Worm (Caenorhabditis elegans) whole organism, L4 larva: Measurements from ENCODE around the gene C15H7.3.
"Not testable (repeated sequence)": the region's sequence is repeated elsewhere in the genome, so short reads cannot be mapped to it uniquely, and the experiment has no call there.

ENCODE experiments used
- D1046.2 ChIP-seq: fragments of 200-800 bp; sonication (Bioruptor generic); IDR thresholded peaks from 2 replicates; pipeline ENCODE4 v1.3.6; 2022; ENCODE audit warnings: missing genetic modification characterization, missing compliant biosample characterization
- F37D6.2 ChIP-seq: sonication (generic microtip); optimal IDR thresholded peaks from 2 replicates; lab custom pipeline; 2016; ENCODE audit warnings: mild to moderate bottlenecking, missing genetic modification characterization, missing compliant biosample characterization
- F49E8.2 ChIP-seq: sonication (generic microtip); optimal IDR thresholded peaks from 2 replicates; lab custom pipeline; 2016; ENCODE audit warnings: missing compliant biosample characterization, mild to moderate bottlenecking, missing genetic modification characterization, borderline replicate concordance
- Y48G9A.11 ChIP-seq: fragments of 200-800 bp; sonication (Bioruptor generic); IDR thresholded peaks from 2 replicates; pipeline ENCODE4 v1.3.6; 2022; ENCODE audit warnings: missing genetic modification reagents, missing genetic modification characterization, missing compliant biosample characterization
- ZK546.5 ChIP-seq, 2 experiments: sonication (generic microtip); optimal IDR thresholded peaks; 2 replicates each; lab custom pipeline; 2017; ENCODE audit warnings: missing biosample characterization in 2 of 2, missing genetic modification characterization in 2 of 2
- aha-1 ChIP-seq: fragments of 150-350 bp; peaks from one replicate; lab custom pipeline; 2014; ENCODE audit warnings: missing biosample characterization, missing genetic modification characterization
- arid-1 ChIP-seq: fragments of 200-800 bp; sonication (Bioruptor generic); conservative IDR thresholded peaks from 2 replicates; pipeline ENCODE4 v1.3.6; 2022; ENCODE audit warnings: missing genetic modification reagents, missing genetic modification characterization, missing compliant biosample characterization
- ceh-28 ChIP-seq: fragments of 150-350 bp; optimal IDR thresholded peaks from 2 replicates; lab custom pipeline; 2014; ENCODE audit warnings: missing biosample characterization, missing genetic modification reagents, missing genetic modification characterization
- ces-1 ChIP-seq: fragments of 150-350 bp; sonication (generic microtip); optimal IDR thresholded peaks from 4 replicates; lab custom pipeline; 2014; ENCODE audit warnings: missing biosample characterization, missing genetic modification reagents, missing genetic modification characterization
- daf-12 ChIP-seq: fragments of 150-350 bp; optimal IDR thresholded peaks from 2 replicates; lab custom pipeline; 2014; ENCODE audit warnings: missing biosample characterization, missing genetic modification reagents, missing genetic modification characterization
- daf-16 ChIP-seq, 3 experiments: sonication (generic microtip); optimal IDR thresholded peaks; 2 replicates each; lab custom pipeline; 2016 to 2017; ENCODE audit warnings: missing genetic modification characterization in 3 of 3, missing genetic modification reagents in 3 of 3, mild to moderate bottlenecking in 2 of 3, missing compliant biosample characterization in 2 of 3, missing biosample characterization in 1 of 3, moderate library complexity in 1 of 3
- dpl-1 ChIP-seq: fragments of 150-350 bp; optimal IDR thresholded peaks from 2 replicates; lab custom pipeline; 2014; ENCODE audit warnings: missing biosample characterization, missing genetic modification reagents, missing genetic modification characterization
- duxl-1 ChIP-seq: sonication (generic microtip); optimal IDR thresholded peaks from 2 replicates; lab custom pipeline; 2016; ENCODE audit warnings: mild to moderate bottlenecking, missing genetic modification characterization, moderate library complexity, missing compliant biosample characterization; ENCODE audit not compliant: poor library complexity
- dve-1 ChIP-seq: sonication (generic microtip); optimal IDR thresholded peaks from 2 replicates; lab custom pipeline; 2017; ENCODE audit warnings: antibody characterized with exemption, mild to moderate bottlenecking, missing genetic modification characterization, missing compliant biosample characterization; ENCODE audit not compliant: insufficient read depth
- egl-27 ChIP-seq: sonication (generic microtip); optimal IDR thresholded peaks from 3 replicates; lab custom pipeline; 2017; ENCODE audit warnings: missing biosample characterization, missing genetic modification reagents, missing genetic modification characterization
- fkh-10 ChIP-seq: fragments of 150-350 bp; optimal IDR thresholded peaks from 2 replicates; lab custom pipeline; 2014; ENCODE audit warnings: missing biosample characterization, missing genetic modification reagents, missing genetic modification characterization
- gei-8 ChIP-seq: fragments of 200-800 bp; sonication (Bioruptor generic); optimal IDR thresholded peaks from 2 replicates; lab custom pipeline; 2018; ENCODE audit warnings: mild to moderate bottlenecking, missing genetic modification characterization, missing compliant biosample characterization
- hif-1 ChIP-seq, 2 experiments: sonication (generic microtip); optimal IDR thresholded peaks; 2 replicates each; lab custom pipeline; 2016 to 2017; ENCODE audit warnings: missing compliant biosample characterization in 2 of 2, missing genetic modification characterization in 2 of 2, missing genetic modification reagents in 2 of 2, missing genotype in 2 of 2, mild to moderate bottlenecking in 1 of 2
- hlh-11 ChIP-seq: fragments of 200-800 bp; sonication (Bioruptor generic); optimal IDR thresholded peaks from 2 replicates; lab custom pipeline; 2018; ENCODE audit warnings: mild to moderate bottlenecking, missing genetic modification characterization, missing compliant biosample characterization
- lin-29 ChIP-seq: fragments of 200-800 bp; sonication (Bioruptor generic); IDR thresholded peaks from 2 replicates; pipeline ENCODE4 v1.3.6; 2022; ENCODE audit warnings: missing genetic modification reagents, missing genetic modification characterization, missing compliant biosample characterization
- lin-38 ChIP-seq: fragments of 200-800 bp; sonication (Bioruptor generic); IDR thresholded peaks from 2 replicates; pipeline ENCODE4 v1.3.6; 2022; ENCODE audit warnings: missing genetic modification reagents, missing genetic modification characterization, missing compliant biosample characterization
- lsy-2 ChIP-seq, 2 experiments: fragments of 150-350 bp in 1 of 2; sonication (generic microtip) in 1 of 2; optimal IDR thresholded peaks; 2 replicates each; lab custom pipeline; 2014 to 2017; ENCODE audit warnings: missing biosample characterization in 2 of 2, missing genetic modification characterization in 2 of 2
- mxl-3 ChIP-seq: fragments of 200-800 bp; sonication (Bioruptor generic); optimal IDR thresholded peaks from 2 replicates; lab custom pipeline; 2018; ENCODE audit warnings: mild to moderate bottlenecking, missing genetic modification characterization, missing compliant biosample characterization
- nhr-28 ChIP-seq: fragments of 150-350 bp; optimal IDR thresholded peaks from 2 replicates; lab custom pipeline; 2014; ENCODE audit warnings: missing biosample characterization, missing genetic modification characterization
- pqm-1 ChIP-seq: sonication (generic microtip); optimal IDR thresholded peaks from 2 replicates; lab custom pipeline; 2017; ENCODE audit warnings: missing biosample characterization, missing genetic modification characterization
- snpc-4 ChIP-seq: fragments of 150-350 bp; optimal IDR thresholded peaks from 2 replicates; lab custom pipeline; 2014; ENCODE audit warnings: missing biosample characterization, missing genetic modification characterization
- tag-97 ChIP-seq: fragments of 200-800 bp; sonication (Bioruptor generic); IDR thresholded peaks from 2 replicates; pipeline ENCODE4 v1.3.6; 2022; ENCODE audit warnings: missing genetic modification characterization, missing compliant biosample characterization
- unc-62 ChIP-seq, 3 experiments: fragments of 150-350 bp in 1 of 3; sonication (generic microtip); optimal IDR thresholded peaks in 2 of 3; peaks in 1 of 3; 1 replicate in 1 of 3; 2 replicates in 2 of 3; lab custom pipeline; 2014 to 2017; ENCODE audit warnings: missing biosample characterization in 3 of 3, missing genetic modification characterization in 3 of 3, missing genetic modification reagents in 3 of 3, missing genotype in 1 of 3
- zfp-3 ChIP-seq: fragments of 200-800 bp; sonication (Bioruptor generic); conservative IDR thresholded peaks from 2 replicates; pipeline ENCODE4 v1.3.6; 2022; ENCODE audit warnings: missing genetic modification reagents, missing genetic modification characterization, missing compliant biosample characterization
- zip-2 ChIP-seq: fragments of 150-350 bp; optimal IDR thresholded peaks from 2 replicates; lab custom pipeline; 2014; ENCODE audit warnings: missing biosample characterization, missing genetic modification characterization
- ztf-11 ChIP-seq: fragments of 150-350 bp; optimal IDR thresholded peaks from 2 replicates; lab custom pipeline; 2014; ENCODE audit warnings: missing biosample characterization, missing genetic modification characterization
- ztf-7 ChIP-seq: fragments of 150-350 bp; optimal IDR thresholded peaks from 2 replicates; lab custom pipeline; 2014; ENCODE audit warnings: missing biosample characterization, missing genetic modification characterization

C15H7.3 gene

DNA sequence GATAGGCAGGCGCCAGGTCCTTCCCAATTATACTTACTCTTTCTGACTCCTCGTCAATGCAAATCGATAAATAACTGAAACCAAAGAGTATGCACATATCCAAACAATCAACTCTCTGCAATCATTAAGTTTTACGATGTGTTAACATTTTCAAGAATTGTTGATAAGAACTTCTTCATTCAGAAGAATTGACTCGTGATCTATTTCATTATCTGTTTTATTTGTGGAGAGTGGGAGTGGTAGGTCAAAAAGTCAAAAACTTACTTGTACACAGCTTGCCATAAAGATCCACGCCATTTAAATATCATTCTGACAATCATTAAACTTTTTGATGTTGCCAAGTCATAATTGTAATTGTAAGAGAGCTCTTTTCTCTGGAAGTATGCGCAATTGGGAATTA lies 37.6 kb upstream of the C15H7.3 start:
- TF ChIP-seq ces-1 (GFP tag; lab: Kevin White, UChicago) (no peak), zip-2 (tag; lab: Kevin White, UChicago) (no peak), hif-1 (tag; optimal IDR thresholded peaks at IDR 0.05; lab: Kevin White, UChicago) (no peak), daf-12 (tag; lab: Kevin White, UChicago) (no peak), D1046.2 (no peak), dve-1 (tag; lab: Kevin White, UChicago) (peak; percentile 86), pqm-1 (tag; lab: Kevin White, UChicago) (peak; percentile 44), hlh-11 (peak; percentile 6), dpl-1 (no peak), ceh-28 (no peak), daf-16 (GFP tag; optimal IDR thresholded peaks at IDR 0.05; lab: Kevin White, UChicago) (no peak), daf-16 (tag; optimal IDR thresholded peaks at IDR 0.05; lab: Kevin White, UChicago) (peak; percentile 96), lsy-2 (tag; optimal IDR thresholded peaks at IDR 0.05; lab: Kevin White, UChicago) (no peak), zfp-3 (GFP tag; lab: Robert Waterston, UW) (no peak)

DNA sequence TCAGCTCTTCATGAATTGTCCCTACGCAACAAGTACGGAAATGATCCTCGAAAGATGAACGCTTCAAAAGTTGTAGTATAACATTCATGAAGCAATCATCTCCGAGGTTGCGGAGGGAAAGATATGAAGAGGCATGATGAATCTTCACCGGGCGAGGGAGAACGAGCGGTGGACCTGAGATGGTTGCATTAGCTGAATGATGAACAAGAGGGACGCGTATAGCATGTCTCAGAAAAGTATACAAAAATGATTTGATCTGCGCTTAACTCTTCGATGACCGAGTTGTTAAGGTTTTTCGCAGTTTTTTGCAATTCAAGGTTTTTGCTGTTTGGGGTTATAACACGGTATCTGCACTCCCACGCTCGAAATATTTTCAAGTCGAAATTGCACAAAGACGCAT lies 34.2 kb upstream of the C15H7.3 start, which contains the start of gene C07A9.10:
C07A9.10 (minus strand) TSS at position 101 of the 400 bp plus-strand sequence.
- TF ChIP-seq daf-12 (tag; lab: Kevin White, UChicago) (no peak), Y48G9A.11 (GFP tag; lab: Robert Waterston, UW) (no peak), ztf-11 (tag; lab: Kevin White, UChicago) (no peak), snpc-4 (tag; lab: Kevin White, UChicago) (no peak), mxl-3 (GFP tag; lab: Kevin White, UChicago) (no peak), arid-1 (GFP tag; lab: Robert Waterston, UW) (no peak), ztf-7 (tag; lab: Kevin White, UChicago) (no peak), ZK546.5 (tag; optimal IDR thresholded peaks at IDR 0.05; lab: Kevin White, UChicago) (no peak), lin-38 (no peak), egl-27 (tag; lab: Kevin White, UChicago) (no peak), duxl-1 (tag; lab: Kevin White, UChicago) (no peak), lsy-2 (tag; optimal IDR thresholded peaks at IDR 0.05; lab: Kevin White, UChicago) (no peak), lin-29 (GFP tag; lab: Robert Waterston, UW) (no peak), daf-16 (GFP tag; optimal IDR thresholded peaks at IDR 0.05; lab: Kevin White, UChicago) (no peak), daf-16 (tag; optimal IDR thresholded peaks at IDR 0.05; lab: Kevin White, UChicago) (no peak), F37D6.2 (tag; lab: Kevin White, UChicago) (no peak)

DNA sequence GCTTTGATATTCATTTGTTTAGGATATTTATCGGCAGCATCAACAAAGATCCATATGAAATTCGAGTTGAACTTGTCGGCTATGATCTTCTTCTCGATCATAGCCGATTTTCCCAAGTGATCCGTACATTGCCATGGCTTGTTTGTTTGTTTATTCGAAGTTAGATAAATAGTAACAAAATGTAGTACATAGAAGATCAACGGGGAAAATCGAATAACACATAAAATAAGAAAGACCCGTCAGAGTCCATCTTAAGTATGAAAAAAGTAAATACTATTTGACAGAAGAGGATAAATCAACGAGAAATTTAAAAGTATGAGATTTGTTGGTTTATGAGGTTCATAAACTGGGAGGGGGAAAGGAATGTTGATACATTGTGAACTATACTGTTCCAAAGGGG lies 31.0 kb upstream of the C15H7.3 start, which contains the start of gene C07A9.5:
C07A9.5 (minus strand) TSS at position 101 of the 400 bp plus-strand sequence.
- TF ChIP-seq daf-12 (tag; lab: Kevin White, UChicago); lsy-2 (tag; optimal IDR thresholded peaks at IDR 0.05; lab: Kevin White, UChicago); gei-8 (GFP tag; lab: Kevin White, UChicago): not testable (repeated sequence)

DNA sequence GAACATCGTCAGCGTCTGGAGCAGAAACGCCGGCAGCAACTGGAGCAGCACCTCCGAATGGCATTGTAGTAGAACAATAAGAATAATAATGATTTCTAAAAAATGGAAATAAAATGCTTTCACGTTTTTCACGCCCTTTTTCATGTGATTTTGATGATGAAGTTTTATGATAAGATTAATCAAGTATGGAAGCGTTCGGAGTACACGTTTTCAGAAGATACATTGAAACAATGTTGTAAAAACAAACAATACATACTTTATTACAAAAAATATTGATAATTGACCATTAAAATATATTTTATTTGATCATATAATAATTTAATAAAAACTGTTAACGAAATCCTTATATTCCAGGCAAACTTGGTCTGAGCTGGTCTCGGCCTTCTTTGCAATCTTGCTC lies 29.4 kb upstream of the C15H7.3 start, which contains the start of gene C07A9.13:
C07A9.13 (minus strand) TSS at position 101 of the 400 bp plus-strand sequence.
- peak in 1 of 2 experiments; percentile 11 for TF ChIP-seq unc-62 (GFP tag; optimal IDR thresholded peaks at IDR 0.05 in 1 of 2; lab: Kevin White, UChicago)
- not testable (repeated sequence) for TF ChIP-seq unc-62 (tag; optimal IDR thresholded peaks at IDR 0.05; lab: Kevin White, UChicago)

DNA sequence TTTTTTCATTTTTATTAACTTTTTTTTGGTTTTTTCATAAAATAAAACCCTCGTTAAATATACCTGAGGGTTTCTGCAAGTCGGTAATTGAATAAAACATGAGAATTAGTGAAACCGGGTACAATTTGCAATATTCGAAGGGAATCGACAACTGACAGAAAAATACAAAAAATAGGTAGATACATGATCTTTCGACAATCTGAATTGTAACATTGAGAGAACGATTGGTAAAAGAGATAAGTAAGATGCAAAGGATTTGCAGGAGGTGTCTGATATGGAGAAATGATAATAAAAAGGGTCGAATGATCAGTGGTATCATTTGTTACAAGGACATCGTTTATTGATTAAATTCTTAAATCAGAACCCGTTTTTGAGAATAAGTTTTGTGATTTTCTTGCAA lies 27.0 kb upstream of the C15H7.3 start, which contains the start of gene ugt-60:
ugt-60 (minus strand) TSS at position 233 of the 400 bp plus-strand sequence.
- TF ChIP-seq unc-62 (GFP tag; optimal IDR thresholded peaks at IDR 0.05 in 1 of 2; lab: Kevin White, UChicago), result peak in 1 of 2 experiments; percentile 55
- TF ChIP-seq unc-62 (tag; optimal IDR thresholded peaks at IDR 0.05; lab: Kevin White, UChicago), result no peak
- TF ChIP-seq fkh-10 (GFP tag; lab: Kevin White, UChicago), result no peak
- TF ChIP-seq tag-97 (GFP tag; lab: Robert Waterston, UW), result no peak
- TF ChIP-seq aha-1, result no peak
- no peak for TF ChIP-seq F49E8.2
- no peak for TF ChIP-seq nhr-28 (tag; lab: Kevin White, UChicago)
